Fruit fly (Drosophila melanogaster): ENCODE results near the gene CG34269.

CG34269 gene

dm6 chr3L:565561-565960 is 37.4 kb downstream of the CG34269 start:
- no peak for TF ChIP-seq esn (GFP tag; optimal IDR thresholded peaks at IDR 0.05)
- TF ChIP-seq CG6792 (GFP tag; optimal IDR thresholded peaks at IDR 0.05), result no peak
- peak; percentile 97 for TF ChIP-seq dsx (GFP tag; optimal IDR thresholded peaks at IDR 0.05; ENCODE audit: poor library complexity, severe bottlenecking)
- TF ChIP-seq Blimp-1 (GFP tag; optimal IDR thresholded peaks at IDR 0.05), result peak; percentile 2

- peak; percentile 83 for TF ChIP-seq eg (GFP tag; IDR thresholded peaks at IDR 0.05)
- TF ChIP-seq CG6854 (GFP tag; optimal IDR thresholded peaks at IDR 0.05), result peak; percentile 78
- TF ChIP-seq salr (GFP tag; optimal IDR thresholded peaks at IDR 0.05), result peak; percentile 83 to 89
- TF ChIP-seq Smox (GFP tag; optimal IDR thresholded peaks at IDR 0.05), result peak; percentile 90
- TF ChIP-seq CG16779 (tag; optimal IDR thresholded peaks at IDR 0.05), result peak; percentile 27
- peak; percentile 94 for TF ChIP-seq CG31627 (GFP tag; optimal IDR thresholded peaks at IDR 0.05)
- no peak for TF ChIP-seq fkh (GFP tag; optimal IDR thresholded peaks at IDR 0.05)
- TF ChIP-seq achi (GFP tag; optimal IDR thresholded peaks at IDR 0.05), result peak; percentile 88
- peak; percentile 88 for TF ChIP-seq spab (GFP tag; optimal IDR thresholded peaks at IDR 0.05)
- peak; percentile 67 for TF ChIP-seq Blimp-1 (GFP tag; optimal IDR thresholded peaks at IDR 0.05)
- TF ChIP-seq net (GFP tag; optimal IDR thresholded peaks at IDR 0.05), result peak; percentile 89
- TF ChIP-seq CG6276 (GFP tag; optimal IDR thresholded peaks at IDR 0.05), result peak; percentile 86
- peak; percentile 73 for TF ChIP-seq CG6163 (GFP tag; IDR thresholded peaks at IDR 0.05)
- no peak for TF ChIP-seq CG4318 (GFP tag; optimal IDR thresholded peaks at IDR 0.05)
- peak; percentile 83 for TF ChIP-seq CG8632 (GFP tag; optimal IDR thresholded peaks at IDR 0.05)
- peak; percentile 87 for TF ChIP-seq fd59A (GFP tag; optimal IDR thresholded peaks at IDR 0.05)
- peak; percentile 81 for TF ChIP-seq CG7368 (GFP tag; optimal IDR thresholded peaks at IDR 0.05)
- TF ChIP-seq Sox15 (GFP tag; optimal IDR thresholded peaks at IDR 0.05), result peak; percentile 89
- peak; percentile 92 for TF ChIP-seq cyc (GFP tag; optimal IDR thresholded peaks at IDR 0.05)
- peak; percentile 79 to 90 for TF ChIP-seq ss (GFP tag; optimal IDR thresholded peaks at IDR 0.05)
- TF ChIP-seq esn (GFP tag; optimal IDR thresholded peaks at IDR 0.05), result peak; percentile 94
- TF ChIP-seq Hr4 (GFP tag; optimal IDR thresholded peaks at IDR 0.05), result peak; percentile 93
- peak; percentile 74 for TF ChIP-seq Eip93F (GFP tag; optimal IDR thresholded peaks at IDR 0.05)
- TF ChIP-seq CG11762 (GFP tag; optimal IDR thresholded peaks at IDR 0.05; ENCODE audit: insufficient read depth), result peak; percentile 83
- TF ChIP-seq Lpt (GFP tag; optimal IDR thresholded peaks at IDR 0.05), result peak; percentile 81
- peak; percentile 93 for TF ChIP-seq CG10669 (GFP tag; optimal IDR thresholded peaks at IDR 0.05)
- TF ChIP-seq vri (GFP tag; optimal IDR thresholded peaks at IDR 0.05), result peak; percentile 48
- TF ChIP-seq Eip75B (GFP tag; optimal IDR thresholded peaks at IDR 0.05), result peak; percentile 93
- TF ChIP-seq CG3032 (tag; optimal IDR thresholded peaks at IDR 0.05), result peak; percentile 92
- TF ChIP-seq dac (GFP tag; optimal IDR thresholded peaks at IDR 0.05), result peak; percentile 85
- TF ChIP-seq Gug (GFP tag; IDR thresholded peaks at IDR 0.05), result peak; percentile 67
- peak; percentile 90 for TF ChIP-seq acj6 (GFP tag; optimal IDR thresholded peaks at IDR 0.05)
- peak; percentile 86 for TF ChIP-seq CG1621 (tag; optimal IDR thresholded peaks at IDR 0.05)
- peak; percentile 98 for TF ChIP-seq svp (GFP tag)
- TF ChIP-seq Eip78C (GFP tag), result peak; percentile 97
- TF ChIP-seq CG11294 (GFP tag; IDR thresholded peaks at IDR 0.05), result peak; percentile 57
- TF ChIP-seq OdsH (GFP tag; optimal IDR thresholded peaks at IDR 0.05), result peak; percentile 89
- TF ChIP-seq CG6808 (GFP tag; optimal IDR thresholded peaks at IDR 0.05), result peak; percentile 92
- peak; percentile 87 for TF ChIP-seq Ets21C (GFP tag; optimal IDR thresholded peaks at IDR 0.05)
- peak; percentile 92 for TF ChIP-seq pdm3 (GFP tag; optimal IDR thresholded peaks at IDR 0.05)
- peak; percentile 85 for TF ChIP-seq CG34406 (GFP tag; optimal IDR thresholded peaks at IDR 0.05)
- TF ChIP-seq CG11902 (GFP tag; optimal IDR thresholded peaks at IDR 0.05), result peak; percentile 86
- TF ChIP-seq fd85E (GFP tag; optimal IDR thresholded peaks at IDR 0.05), result peak; percentile 78
- peak; percentile 95 for TF ChIP-seq Sox14 (GFP tag; optimal IDR thresholded peaks at IDR 0.05)
- peak; percentile 93 for TF ChIP-seq topi (GFP tag; optimal IDR thresholded peaks at IDR 0.05)
- TF ChIP-seq dsx (GFP tag; optimal IDR thresholded peaks at IDR 0.05; ENCODE audit: poor library complexity, severe bottlenecking), result no peak
- TF ChIP-seq CG6792 (GFP tag; optimal IDR thresholded peaks at IDR 0.05), result peak; percentile 91
- TF ChIP-seq Met (GFP tag; optimal IDR thresholded peaks at IDR 0.05), result peak; percentile 92
These were observed 38.0 kb downstream of the CG34269 start for dm6 chr3L:565964-566627.

Data from whole organism, prepupa.